Fruit fly (Drosophila melanogaster) S2 (cell line): ENCODE measurements around the gene prd.

Source experiments
- CG8478 ChIP-seq: fragments of >200 bp; optimal IDR thresholded peaks from 2 replicates; lab custom pipeline; 2018
- CTCF ChIP-seq, 2 experiments: fragments of >200 bp; optimal IDR thresholded peaks; 2 replicates each; lab custom pipeline; 2018

DNA sequence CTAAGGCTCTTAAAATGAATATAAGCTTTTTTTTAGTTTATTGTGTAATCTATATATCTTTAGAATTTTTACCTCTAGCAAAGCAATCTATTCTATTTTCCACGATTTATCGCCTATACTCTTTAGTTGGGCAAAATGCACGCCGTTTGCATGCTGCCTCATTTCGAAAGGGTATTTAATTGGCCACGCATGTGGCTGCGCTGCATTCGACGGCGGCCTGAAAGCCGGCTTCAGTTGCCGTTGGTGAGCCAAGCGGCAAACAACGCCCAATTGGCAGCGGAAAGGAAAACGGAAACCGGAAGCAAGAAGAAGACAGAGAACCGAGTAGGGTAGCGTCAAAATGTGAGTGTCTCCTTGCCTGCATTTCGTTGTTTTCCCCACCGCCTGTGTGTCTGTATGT, 9.8 kb downstream of the prd start, which contains the start of gene CG14947:
- no peak for TF ChIP-seq CG8478
- no peak for TF ChIP-seq CTCF (optimal IDR thresholded peaks at IDR 0.05; lab: Kevin White, UChicago)
